Fruit fly (Drosophila melanogaster): ENCODE data around the gene Top1.

- TF ChIP-seq CG11762 (GFP tag; optimal IDR thresholded peaks at IDR 0.05; ENCODE audit: insufficient read depth) (no peak), CG10631 (GFP tag; optimal IDR thresholded peaks at IDR 0.05) (no peak), Ets21C (GFP tag; optimal IDR thresholded peaks at IDR 0.05) (peak; percentile 4), CG3032 (tag; optimal IDR thresholded peaks at IDR 0.05) (no peak), Hr39 (GFP tag; optimal IDR thresholded peaks at IDR 0.05) (peak; percentile 13), Blimp-1 (GFP tag; optimal IDR thresholded peaks at IDR 0.05) (no peak), CG6792 (GFP tag; optimal IDR thresholded peaks at IDR 0.05) (peak; percentile 3), Gug (GFP tag; IDR thresholded peaks at IDR 0.05) (no peak), Sox102F (GFP tag; optimal IDR thresholded peaks at IDR 0.05) (peak; percentile 42), fkh (GFP tag; optimal IDR thresholded peaks at IDR 0.05) (peak; percentile 29), CG11294 (GFP tag; IDR thresholded peaks at IDR 0.05) (no peak; the same call in 1 of the 2 replicates), CG15336 (GFP tag; IDR thresholded peaks at IDR 0.05) (peak; percentile 24; the same call in 1 of the 2 replicates)
Observed at dm6 chrX:15305975-15306909, 13.0 kb upstream of the Top1 start.

Data from whole organism, prepupa.